Worm (Caenorhabditis elegans) whole organism, late embryonic: ENCODE measurements around the gene B0524.6.

Experiments
- ama-1 ChIP-seq: fragments of 150-350 bp; optimal IDR thresholded peaks from 2 replicates; lab custom pipeline; 2014
- elt-2 ChIP-seq: sonication (generic microtip); optimal IDR thresholded peaks from 2 replicates; lab custom pipeline; 2016; ENCODE audit warnings: missing genetic modification reagents, missing genetic modification characterization, missing compliant biosample characterization
- ets-4 ChIP-seq: sonication (generic microtip); optimal IDR thresholded peaks from 2 replicates; lab custom pipeline; 2016; ENCODE audit warnings: missing genetic modification characterization, missing compliant biosample characterization
- nfya-1 ChIP-seq: sonication (generic microtip); optimal IDR thresholded peaks from 2 replicates; lab custom pipeline; 2017; ENCODE audit warnings: missing genetic modification characterization, mild to moderate bottlenecking, missing compliant biosample characterization, antibody characterized with exemption, moderate library complexity
- pqm-1 ChIP-seq: sonication (generic microtip); optimal IDR thresholded peaks from 2 replicates; lab custom pipeline; 2016; ENCODE audit warnings: missing genetic modification characterization, missing compliant biosample characterization

DNA sequence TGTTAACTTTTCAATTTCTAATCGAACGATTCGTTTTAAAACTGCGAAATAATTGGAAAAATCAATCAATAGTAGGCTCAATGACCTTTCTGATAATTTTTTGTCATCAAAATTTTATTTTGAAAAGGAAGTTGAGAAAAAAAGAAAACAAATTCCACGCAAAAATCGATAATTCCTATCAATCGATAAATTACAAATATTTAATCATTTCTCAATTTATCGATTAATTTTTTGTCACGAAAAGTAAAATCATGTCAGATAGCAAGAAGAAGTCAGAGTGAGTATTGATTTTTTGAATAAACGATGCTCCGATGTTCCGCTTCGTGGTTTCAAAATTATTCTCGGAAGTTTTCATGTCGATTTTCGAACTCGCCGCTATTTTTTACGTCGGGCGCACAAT is 11.6 kb downstream of the B0524.6 start, which contains the start of the genes B0524.5 and B0524.2:
- TF ChIP-seq nfya-1 (tag; lab: Kevin White, UChicago) (no peak), elt-2 (tag; lab: Kevin White, UChicago) (no peak), ets-4 (tag; lab: Kevin White, UChicago) (no peak), ama-1 (lab: Kevin White, UChicago) (no peak), pqm-1 (tag; lab: Kevin White, UChicago) (no peak)
